Worm (Caenorhabditis elegans): ENCODE results near the gene mstr-2.

ce11 chrIII:4470793-4471192, 1.9 kb downstream of the mstr-2 start:
- TF ChIP-seq nhr-42 (GFP tag; IDR thresholded peaks at IDR 0.05) (peak; percentile 78), nhr-28 (tag; optimal IDR thresholded peaks at IDR 0.05) (peak; percentile 9), ceh-82 (tag; optimal IDR thresholded peaks at IDR 0.05) (no peak), ceh-32 (tag; optimal IDR thresholded peaks at IDR 0.05; ENCODE audit: poor library complexity) (no peak), tra-1 (GFP tag; IDR thresholded peaks at IDR 0.05) (peak; percentile 77), ces-1 (GFP tag; optimal IDR thresholded peaks at IDR 0.05) (no peak), aly-2 (tag; optimal IDR thresholded peaks at IDR 0.05) (peak; percentile 58), cey-2 (tag; optimal IDR thresholded peaks at IDR 0.05; ENCODE audit: borderline replicate concordance, insufficient read depth) (no peak), unc-62 (GFP tag; optimal IDR thresholded peaks at IDR 0.05 in 1 of 2) (peak in 1 of 2 experiments; percentile 88), unc-62 (tag; optimal IDR thresholded peaks at IDR 0.05) (no peak), F37D6.2 (tag; optimal IDR thresholded peaks at IDR 0.05) (peak; percentile 41), mdl-1 (tag; optimal IDR thresholded peaks at IDR 0.05) (no peak), fkh-10 (GFP tag; optimal IDR thresholded peaks at IDR 0.05) (no peak)

Measured in whole organism, L4 larva.